Worm (Caenorhabditis elegans) whole organism, L1 larva: ENCODE results near the gene F09E5.8.

Source experiments
- C04F5.9 ChIP-seq: sonication (generic microtip); optimal IDR thresholded peaks from 2 replicates; lab custom pipeline; 2016; ENCODE audit warnings: missing genetic modification characterization, missing compliant biosample characterization
- C16A3.4 ChIP-seq: fragments of 150-350 bp; optimal IDR thresholded peaks from 2 replicates; lab custom pipeline; 2014; ENCODE audit warnings: missing biosample characterization, missing genetic modification characterization
- C34B4.2 ChIP-seq: sonication (generic microtip); optimal IDR thresholded peaks from 2 replicates; lab custom pipeline; 2017; ENCODE audit warnings: mild to moderate bottlenecking, missing genetic modification characterization, missing compliant biosample characterization
- F16B12.6 ChIP-seq: fragments of 150-350 bp; optimal IDR thresholded peaks from 2 replicates; lab custom pipeline; 2014; ENCODE audit warnings: missing biosample characterization, missing genetic modification characterization
- Y116A8C.19 ChIP-seq: sonication (generic microtip); optimal IDR thresholded peaks from 2 replicates; lab custom pipeline; 2016; ENCODE audit warnings: missing compliant biosample characterization, missing genetic modification characterization, borderline replicate concordance
- aly-2 ChIP-seq: fragments of 150-350 bp; optimal IDR thresholded peaks from 2 replicates; lab custom pipeline; 2014; ENCODE audit warnings: missing biosample characterization, missing genetic modification characterization
- ama-1 ChIP-seq: fragments of 150-350 bp; optimal IDR thresholded peaks from 2 replicates; lab custom pipeline; 2014
- ceh-82 ChIP-seq, 3 experiments: fragments of 150-350 bp in 1 of 3; sonication (generic microtip) in 2 of 3; optimal IDR thresholded peaks; 2 replicates each; lab custom pipeline; 2014 to 2017; ENCODE audit warnings: missing biosample characterization in 3 of 3, missing genetic modification characterization in 3 of 3
- ceh-90 ChIP-seq: sonication (generic microtip); optimal IDR thresholded peaks from 2 replicates; lab custom pipeline; 2016; ENCODE audit warnings: missing genetic modification characterization, missing compliant biosample characterization
- dpl-1 ChIP-seq, 3 experiments: fragments of 150-350 bp in 2 of 3; sonication (generic microtip) in 1 of 3; optimal IDR thresholded peaks; 2 replicates each; lab custom pipeline; 2014 to 2017; ENCODE audit warnings: missing biosample characterization in 3 of 3, missing genetic modification characterization in 3 of 3, missing genetic modification reagents in 3 of 3
- efl-3 ChIP-seq: fragments of 200-800 bp; sonication (Bioruptor generic); optimal IDR thresholded peaks from 2 replicates; lab custom pipeline; 2018; ENCODE audit warnings: mild to moderate bottlenecking, missing genetic modification characterization, missing compliant biosample characterization
- egl-27 ChIP-seq, 2 experiments: fragments of 150-350 bp in 1 of 2; sonication (generic microtip); optimal IDR thresholded peaks; 3 replicates each; lab custom pipeline; 2017 to 2018; ENCODE audit warnings: missing biosample characterization in 2 of 2, missing genetic modification characterization in 2 of 2, missing genetic modification reagents in 2 of 2
- fkh-10 ChIP-seq: sonication (generic microtip); optimal IDR thresholded peaks from 2 replicates; lab custom pipeline; 2017; ENCODE audit warnings: missing biosample characterization, missing genetic modification reagents, missing genetic modification characterization
- fkh-4 ChIP-seq: sonication (generic microtip); optimal IDR thresholded peaks from 2 replicates; lab custom pipeline; 2016; ENCODE audit warnings: missing compliant biosample characterization, missing genetic modification characterization, borderline replicate concordance
- fkh-8 ChIP-seq: sonication (generic microtip); optimal IDR thresholded peaks from 2 replicates; lab custom pipeline; 2016; ENCODE audit warnings: mild to moderate bottlenecking, missing genetic modification characterization, missing compliant biosample characterization
- fos-1 ChIP-seq: fragments of 150-350 bp; optimal IDR thresholded peaks from 2 replicates; lab custom pipeline; 2014; ENCODE audit warnings: missing biosample characterization, missing genetic modification characterization
- grh-1 ChIP-seq: fragments of 200-800 bp; sonication (Bioruptor generic); IDR thresholded peaks from 2 replicates; pipeline ENCODE4 v1.3.6; 2022; ENCODE audit warnings: missing genetic modification reagents, missing genetic modification characterization, missing compliant biosample characterization
- hlh-17 ChIP-seq: fragments of 200-800 bp; sonication (Bioruptor generic); optimal IDR thresholded peaks from 2 replicates; lab custom pipeline; 2018; ENCODE audit warnings: missing genetic modification characterization, mild to moderate bottlenecking, missing compliant biosample characterization, moderate library complexity, borderline replicate concordance
- hlh-4 ChIP-seq: sonication (generic microtip); optimal IDR thresholded peaks from 2 replicates; lab custom pipeline; 2016; ENCODE audit warnings: mild to moderate bottlenecking, missing genetic modification characterization, missing compliant biosample characterization
- irx-1 ChIP-seq: sonication (generic microtip); optimal IDR thresholded peaks from 2 replicates; lab custom pipeline; 2016; ENCODE audit warnings: missing genetic modification characterization, missing compliant biosample characterization
- isw-1 ChIP-seq: fragments of 200-800 bp; sonication (Bioruptor generic); IDR thresholded peaks from 2 replicates; pipeline ENCODE4 v1.3.6; 2022; ENCODE audit warnings: missing genetic modification characterization, missing compliant biosample characterization
- jun-1 ChIP-seq: fragments of 150-350 bp; optimal IDR thresholded peaks from 2 replicates; lab custom pipeline; 2014; ENCODE audit warnings: missing biosample characterization, missing genetic modification reagents, missing genetic modification characterization
- lin-13 ChIP-seq: fragments of 150-350 bp; optimal IDR thresholded peaks from 2 replicates; lab custom pipeline; 2014; ENCODE audit warnings: missing biosample characterization, missing genetic modification reagents, missing genetic modification characterization
- lin-14 ChIP-seq: fragments of 200-800 bp; sonication (Bioruptor generic); optimal IDR thresholded peaks from 2 replicates; lab custom pipeline; 2018; ENCODE audit warnings: mild to moderate bottlenecking, missing genetic modification characterization, moderate library complexity, missing compliant biosample characterization
- lin-15B ChIP-seq: fragments of 150-350 bp; sonication (generic microtip); optimal IDR thresholded peaks from 3 replicates; lab custom pipeline; 2014; ENCODE audit warnings: missing biosample characterization, missing genetic modification characterization
- lin-35 ChIP-seq, 2 experiments: fragments of 150-350 bp; optimal IDR thresholded peaks; 2 replicates each; lab custom pipeline; 2014; ENCODE audit warnings: missing biosample characterization in 2 of 2, missing genetic modification characterization in 2 of 2, missing genetic modification reagents in 2 of 2
- lin-39 ChIP-seq: fragments of 150-350 bp; optimal IDR thresholded peaks from 2 replicates; lab custom pipeline; 2014; ENCODE audit warnings: missing biosample characterization, missing genetic modification reagents, missing genetic modification characterization
- mab-9 ChIP-seq: fragments of 200-800 bp; sonication (Bioruptor generic); IDR thresholded peaks from 2 replicates; pipeline ENCODE4 v1.3.6; 2022; ENCODE audit warnings: missing genetic modification reagents, missing genetic modification characterization, missing compliant biosample characterization
- mef-2 ChIP-seq: fragments of 150-350 bp; optimal IDR thresholded peaks from 2 replicates; lab custom pipeline; 2014; ENCODE audit warnings: missing biosample characterization, missing genetic modification characterization
- mep-1 ChIP-seq: fragments of 150-350 bp; optimal IDR thresholded peaks from 2 replicates; lab custom pipeline; 2014; ENCODE audit warnings: missing biosample characterization, missing genetic modification characterization
- nhr-11 ChIP-seq: fragments of 150-350 bp; optimal IDR thresholded peaks from 2 replicates; lab custom pipeline; 2014; ENCODE audit warnings: missing biosample characterization, missing genetic modification characterization
- nhr-12 ChIP-seq: sonication (generic microtip); optimal IDR thresholded peaks from 2 replicates; lab custom pipeline; 2017; ENCODE audit warnings: missing biosample characterization, missing genetic modification characterization
- nhr-19 ChIP-seq: fragments of 200-800 bp; sonication (Bioruptor generic); conservative IDR thresholded peaks from 2 replicates; pipeline ENCODE4 v1.3.6; 2022; ENCODE audit warnings: missing genetic modification characterization, missing compliant biosample characterization
- nhr-20 ChIP-seq: sonication (generic microtip); optimal IDR thresholded peaks from 2 replicates; lab custom pipeline; 2016; ENCODE audit warnings: mild to moderate bottlenecking, missing genetic modification characterization, missing compliant biosample characterization
- nhr-237 ChIP-seq: fragments of 150-350 bp; optimal IDR thresholded peaks from 2 replicates; lab custom pipeline; 2014; ENCODE audit warnings: missing biosample characterization, missing genetic modification characterization
- nhr-71 ChIP-seq: sonication (generic microtip); optimal IDR thresholded peaks from 2 replicates; lab custom pipeline; 2016; ENCODE audit warnings: mild to moderate bottlenecking, missing genetic modification characterization, moderate library complexity, missing compliant biosample characterization
- nhr-76 ChIP-seq: sonication (generic microtip); optimal IDR thresholded peaks from 2 replicates; lab custom pipeline; 2017; ENCODE audit warnings: missing biosample characterization, missing genetic modification characterization
- nhr-77 ChIP-seq: fragments of 150-350 bp; optimal IDR thresholded peaks from 2 replicates; lab custom pipeline; 2014; ENCODE audit warnings: missing biosample characterization, missing genetic modification characterization
- nhr-85 ChIP-seq: sonication (generic microtip); peaks from one replicate; lab custom pipeline; 2016; ENCODE audit warnings: missing genetic modification characterization, inconsistent platforms, missing compliant biosample characterization
- pax-3 ChIP-seq: fragments of 200-800 bp; sonication (Bioruptor generic); optimal IDR thresholded peaks from 2 replicates; lab custom pipeline; 2018; ENCODE audit warnings: mild to moderate bottlenecking, missing genetic modification characterization, moderate library complexity, missing compliant biosample characterization
- rnt-1 ChIP-seq: sonication (generic microtip); optimal IDR thresholded peaks from 2 replicates; lab custom pipeline; 2016; ENCODE audit warnings: mild to moderate bottlenecking, missing genetic modification characterization, moderate library complexity, missing compliant biosample characterization
- snpc-4 ChIP-seq: fragments of 150-350 bp; optimal IDR thresholded peaks from 2 replicates; lab custom pipeline; 2014; ENCODE audit warnings: missing biosample characterization, missing genetic modification characterization
- snu-23 ChIP-seq: sonication (generic microtip); optimal IDR thresholded peaks from 2 replicates; lab custom pipeline; 2016; ENCODE audit warnings: missing genetic modification characterization, missing compliant biosample characterization
- sox-4 ChIP-seq: sonication (generic microtip); optimal IDR thresholded peaks from 2 replicates; lab custom pipeline; 2016; ENCODE audit warnings: missing genetic modification characterization, missing compliant biosample characterization
- sup-37 ChIP-seq: fragments of 200-800 bp; sonication (Bioruptor generic); optimal IDR thresholded peaks from 2 replicates; lab custom pipeline; 2018; ENCODE audit warnings: mild to moderate bottlenecking, missing genetic modification characterization, missing compliant biosample characterization
- swsn-7 ChIP-seq: sonication (generic microtip); optimal IDR thresholded peaks from 2 replicates; lab custom pipeline; 2016; ENCODE audit warnings: missing genetic modification characterization, missing compliant biosample characterization
- unc-130 ChIP-seq: fragments of 150-350 bp; optimal IDR thresholded peaks from 2 replicates; lab custom pipeline; 2017; ENCODE audit warnings: missing biosample characterization, missing genetic modification characterization, inconsistent platforms
- unc-30 ChIP-seq: sonication (generic microtip); optimal IDR thresholded peaks from 2 replicates; lab custom pipeline; 2017; ENCODE audit warnings: missing biosample characterization, missing genetic modification characterization
- unc-86 ChIP-seq: sonication (generic microtip); optimal IDR thresholded peaks from 2 replicates; lab custom pipeline; 2016; ENCODE audit warnings: missing genetic modification characterization, missing compliant biosample characterization
- unc-98 ChIP-seq: fragments of 200-800 bp; sonication (Bioruptor generic); IDR thresholded peaks from 2 replicates; pipeline ENCODE4 v1.3.6; 2022; ENCODE audit warnings: missing genetic modification characterization, missing compliant biosample characterization
- vab-15 ChIP-seq: sonication (generic microtip); optimal IDR thresholded peaks from 2 replicates; lab custom pipeline; 2017; ENCODE audit warnings: missing genotype, mild to moderate bottlenecking, missing genetic modification characterization, missing compliant biosample characterization
- xbp-1 ChIP-seq: sonication (generic microtip); optimal IDR thresholded peaks from 2 replicates; lab custom pipeline; 2016; ENCODE audit warnings: missing genetic modification characterization, missing compliant biosample characterization
- zag-1 ChIP-seq: fragments of 150-350 bp; optimal IDR thresholded peaks from 2 replicates; lab custom pipeline; 2014; ENCODE audit warnings: missing biosample characterization, missing genetic modification characterization
- zip-4 ChIP-seq: fragments of 200-800 bp; sonication (Bioruptor generic); optimal IDR thresholded peaks from 2 replicates; lab custom pipeline; 2018; ENCODE audit warnings: mild to moderate bottlenecking, missing genetic modification characterization, moderate library complexity, missing compliant biosample characterization
- ztf-11 ChIP-seq, 2 experiments: sonication (generic microtip); optimal IDR thresholded peaks; 2 replicates each; lab custom pipeline; 2016 to 2017; ENCODE audit warnings: missing genetic modification characterization in 2 of 2, missing biosample characterization in 1 of 2, missing compliant biosample characterization in 1 of 2

The F09E5.8 gene

DNA sequence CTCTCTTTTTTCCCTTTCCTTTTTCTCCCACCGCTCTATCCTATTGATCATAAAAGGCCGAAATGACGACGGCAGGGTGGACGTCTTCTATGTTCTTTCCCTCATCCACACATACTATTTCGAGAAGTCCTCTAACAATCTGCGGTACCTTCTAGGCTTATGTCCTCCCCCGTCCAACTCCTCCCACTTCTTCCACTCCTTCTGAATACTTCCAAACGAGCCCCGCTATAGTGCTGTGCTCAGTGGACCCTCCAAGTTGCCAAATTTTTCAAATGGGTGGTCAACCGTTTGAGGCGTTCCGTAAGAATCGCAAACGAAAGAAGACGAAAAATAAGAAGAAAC, 14.5 kb upstream of the F09E5.8 start (continued):
- TF ChIP-seq egl-27 (tag; optimal IDR thresholded peaks at IDR 0.05; lab: Kevin White, UChicago) (no peak), mef-2 (tag; lab: Kevin White, UChicago) (no peak), rnt-1 (tag; lab: Kevin White, UChicago) (no peak), jun-1 (tag; lab: Kevin White, UChicago) (no peak), aly-2 (tag; lab: Kevin White, UChicago) (no peak), nhr-76 (tag; lab: Kevin White, UChicago) (no peak), ama-1 (lab: Kevin White, UChicago) (no peak), unc-98 (GFP tag; lab: Robert Waterston, UW) (no peak), nhr-237 (tag; lab: Kevin White, UChicago) (no peak), nhr-71 (tag; lab: Kevin White, UChicago) (peak; percentile 51), xbp-1 (tag; lab: Kevin White, UChicago) (no peak), lin-13 (GFP tag; lab: Kevin White, UChicago) (peak; percentile 43), hlh-4 (tag; lab: Kevin White, UChicago) (no peak), nhr-19 (GFP tag; lab: Robert Waterston, UW) (no peak), hlh-17 (no peak), mab-9 (GFP tag; lab: Robert Waterston, UW) (peak; percentile 49; the same call in 1 of the 2 replicates), ceh-90 (tag; lab: Kevin White, UChicago) (no peak), nhr-12 (tag; lab: Kevin White, UChicago) (no peak), nhr-11 (tag; lab: Kevin White, UChicago) (no peak), snpc-4 (no peak), zag-1 (no peak), fkh-10 (peak; percentile 69), pax-3 (tag; lab: Kevin White, UChicago) (no peak), unc-30 (tag; lab: Kevin White, UChicago) (no peak), nhr-77 (tag; lab: Kevin White, UChicago) (no peak), sup-37 (GFP tag; lab: Kevin White, UChicago) (no peak), sox-4 (tag; lab: Kevin White, UChicago) (no peak), Y116A8C.19 (tag; lab: Kevin White, UChicago) (no peak), irx-1 (no peak), fkh-4 (tag; lab: Kevin White, UChicago) (no peak), unc-130 (tag; lab: Kevin White, UChicago) (no peak), nhr-20 (no peak), ztf-11 (tag; optimal IDR thresholded peaks at IDR 0.05; lab: Kevin White, UChicago) (no peak), lin-15B (tag; lab: Kevin White, UChicago) (no peak), efl-3 (GFP tag; lab: Kevin White, UChicago) (no peak), lin-35 (GFP tag; optimal IDR thresholded peaks at IDR 0.05; lab: Kevin White, UChicago) (peak in 1 of 2 experiments; percentile 28), F16B12.6 (tag; lab: Kevin White, UChicago) (no peak), lin-14 (GFP tag; lab: Kevin White, UChicago) (peak; percentile 91), ceh-82 (tag; optimal IDR thresholded peaks at IDR 0.05; lab: Kevin White, UChicago) (peak; percentile 1 to 75 (median 60)), mep-1 (tag; lab: Kevin White, UChicago) (peak; percentile 31), C04F5.9 (tag; lab: Kevin White, UChicago) (no peak), fkh-8 (peak; percentile 53), fos-1 (tag; lab: Kevin White, UChicago) (peak; percentile 6), isw-1 (GFP tag; lab: Robert Waterston, UW) (peak; percentile 28), unc-86 (tag; lab: Kevin White, UChicago) (peak; percentile 70), swsn-7 (tag; lab: Kevin White, UChicago) (peak; percentile 44), C34B4.2 (tag; lab: Kevin White, UChicago) (no peak), grh-1 (no peak), snu-23 (GFP tag; lab: Kevin White, UChicago) (peak; percentile 49), lin-39 (no peak), C16A3.4 (peak; percentile 6), vab-15 (tag; lab: Kevin White, UChicago) (no peak), dpl-1 (GFP tag; optimal IDR thresholded peaks at IDR 0.05; lab: Kevin White, UChicago) (no peak), nhr-85 (tag; lab: Kevin White, UChicago) (no peak), zip-4 (GFP tag; lab: Kevin White, UChicago) (no peak)
